Fruit fly (Drosophila melanogaster) whole organism, wandering third instar larva: Measurements from ENCODE around the gene CG32301.

ENCODE experiments used
- Abd-B ChIP-seq: fragments of >200 bp; optimal IDR thresholded peaks from 2 replicates; lab custom pipeline; 2017; ENCODE audit warnings: missing biosample characterization, missing genetic modification characterization
- CG32264 ChIP-seq: fragments of 200-800 bp; sonication (Bioruptor generic); optimal IDR thresholded peaks from 2 replicates; lab custom pipeline; 2016; ENCODE audit warnings: missing biosample characterization, missing genetic modification characterization
- CG9705 ChIP-seq: fragments of 200-800 bp; sonication (Bioruptor generic); optimal IDR thresholded peaks from 2 replicates; lab custom pipeline; 2018; ENCODE audit warnings: missing biosample characterization, mild to moderate bottlenecking, missing genetic modification characterization
- CrebA ChIP-seq: fragments of 200-800 bp; sonication (Bioruptor generic); optimal IDR thresholded peaks from 2 replicates; lab custom pipeline; 2016; ENCODE audit warnings: missing biosample characterization, mild to moderate bottlenecking, missing genetic modification characterization, borderline replicate concordance
- Dif ChIP-seq: fragments of 200-275, 200-300 bp; sonication (Bioruptor generic); optimal IDR thresholded peaks from 2 replicates; lab custom pipeline; 2018; ENCODE audit warnings: missing biosample characterization, missing genetic modification characterization; ENCODE audit not compliant: partially characterized antibody
- GATAd ChIP-seq: sonication (Bioruptor generic); optimal IDR thresholded peaks from 2 replicates; lab custom pipeline; 2016; ENCODE audit warnings: missing biosample characterization, missing genetic modification characterization
- Hnf4 ChIP-seq: fragments of 200-800 bp; sonication (Bioruptor generic); optimal IDR thresholded peaks from 2 replicates; lab custom pipeline; 2016; ENCODE audit warnings: missing biosample characterization, mild to moderate bottlenecking, missing genetic modification characterization
- Hr83 ChIP-seq: fragments of 200-300 bp; sonication (Bioruptor generic); optimal IDR thresholded peaks from 2 replicates; lab custom pipeline; 2016; ENCODE audit warnings: missing biosample characterization, mild to moderate bottlenecking, missing genetic modification characterization, moderate library complexity; ENCODE audit not compliant: poor library complexity, severe bottlenecking
- Jra ChIP-seq: sonication (Bioruptor generic); optimal IDR thresholded peaks from 2 replicates; lab custom pipeline; 2016; ENCODE audit warnings: missing biosample characterization, missing genetic modification characterization
- Mio ChIP-seq: sonication (Bioruptor generic); optimal IDR thresholded peaks from 2 replicates; lab custom pipeline; 2016; ENCODE audit warnings: missing biosample characterization, missing genetic modification characterization
- Myc ChIP-seq: fragments of >200 bp; optimal IDR thresholded peaks from 2 replicates; lab custom pipeline; 2017
- N ChIP-seq: fragments of >200 bp; optimal IDR thresholded peaks from 2 replicates; lab custom pipeline; 2018; ENCODE audit warnings: missing biosample characterization, missing external identifiers, missing genetic modification characterization
- OdsH ChIP-seq: fragments of 200-800 bp; sonication (Bioruptor generic); optimal IDR thresholded peaks from 2 replicates; lab custom pipeline; 2016; ENCODE audit warnings: missing biosample characterization, mild to moderate bottlenecking, missing genetic modification characterization
- Vsx2 ChIP-seq: fragments of 200-300, 225-300 bp; sonication (Bioruptor generic); optimal IDR thresholded peaks from 2 replicates; lab custom pipeline; 2018; ENCODE audit warnings: missing biosample characterization, missing genetic modification characterization; ENCODE audit not compliant: partially characterized antibody
- br ChIP-seq: fragments of 200-800 bp; sonication (Bioruptor generic); optimal IDR thresholded peaks from 2 replicates; lab custom pipeline; 2016; ENCODE audit warnings: missing biosample characterization, missing genetic modification characterization
- brk ChIP-seq: fragments of 200-800 bp; sonication (Bioruptor generic); optimal IDR thresholded peaks from 2 replicates; lab custom pipeline; 2016; ENCODE audit warnings: missing biosample characterization, mild to moderate bottlenecking, missing genetic modification characterization
- dl ChIP-seq, 2 experiments: fragments of 175-275, 200-275 bp in 1 of 2; fragments of 200-275 bp in 1 of 2; sonication (Bioruptor generic); optimal IDR thresholded peaks; lab custom pipeline; 2018; ENCODE audit warnings: mild to moderate bottlenecking in 2 of 2, missing biosample characterization in 2 of 2, missing genetic modification characterization in 2 of 2, moderate library complexity in 2 of 2; ENCODE audit not compliant: partially characterized antibody in 2 of 2, insufficient read depth in 1 of 2
- ey ChIP-seq: fragments of 200-800 bp; sonication (Bioruptor generic); optimal IDR thresholded peaks from 2 replicates; lab custom pipeline; 2016; ENCODE audit warnings: missing biosample characterization, missing genetic modification characterization
- foxo ChIP-seq, 2 experiments: fragments of 200-800 bp; sonication (Bioruptor generic); optimal IDR thresholded peaks; 2 replicates in 1 of 2; 3 replicates in 1 of 2; lab custom pipeline; 2016 to 2017; ENCODE audit warnings: missing biosample characterization in 2 of 2, missing genetic modification characterization in 2 of 2
- fru ChIP-seq: fragments of 200-800 bp; sonication (Bioruptor generic); optimal IDR thresholded peaks from 3 replicates; lab custom pipeline; 2016; ENCODE audit warnings: missing biosample characterization, mild to moderate bottlenecking, missing genetic modification characterization
- h ChIP-seq: fragments of 200-800 bp; sonication (Bioruptor generic); optimal IDR thresholded peaks from 3 replicates; lab custom pipeline; 2016; ENCODE audit warnings: missing biosample characterization, mild to moderate bottlenecking, missing genetic modification characterization
- jim ChIP-seq: fragments of 175-275, 200-325 bp; sonication (Bioruptor generic); optimal IDR thresholded peaks from 2 replicates; lab custom pipeline; 2016; ENCODE audit warnings: missing biosample characterization, mild to moderate bottlenecking, missing genetic modification characterization
- lola ChIP-seq: fragments of >200 bp; optimal IDR thresholded peaks from 2 replicates; lab custom pipeline; 2017; ENCODE audit warnings: missing biosample characterization, missing genetic modification characterization
- sage ChIP-seq: fragments of 200-800 bp; sonication (Bioruptor generic); optimal IDR thresholded peaks from 2 replicates; lab custom pipeline; 2016; ENCODE audit warnings: missing biosample characterization, mild to moderate bottlenecking, missing genetic modification characterization
- tai ChIP-seq: sonication (Bioruptor generic); optimal IDR thresholded peaks from 2 replicates; lab custom pipeline; 2016; ENCODE audit warnings: missing biosample characterization, missing genetic modification characterization
- woc ChIP-seq: sonication (Bioruptor generic); optimal IDR thresholded peaks from 2 replicates; lab custom pipeline; 2016; ENCODE audit warnings: missing biosample characterization, mild to moderate bottlenecking, missing genetic modification characterization

Gene CG32301

dm6 chr3L:2243846-2244528, at the start of gene CG32301:
TSS of gene CG32301 (plus strand) at chr3L:2244478.
- TF ChIP-seq GATAd (GFP tag; lab: Kevin White, UChicago) (no peak), Myc (lab: Kevin White, UChicago) (peak; percentile 96), h (GFP tag; lab: Kevin White, UChicago) (no peak), Vsx2 (GFP tag; lab: Kevin White, UChicago) (peak; percentile 46), tai (GFP tag; lab: Kevin White, UChicago) (no peak), N (peak; percentile 15)

dm6 chr3L:2196713-2197112, 47.6 kb upstream of the CG32301 start, which contains the start of gene CG8960:
TSS of gene CG8960 (plus strand) at chr3L:2197013.
- no peak for TF ChIP-seq woc (GFP tag; lab: Kevin White, UChicago)
- TF ChIP-seq br (GFP tag; lab: Kevin White, UChicago): no peak
- TF ChIP-seq Mio (GFP tag; lab: Kevin White, UChicago): no peak
- TF ChIP-seq Hnf4: no peak

- TF ChIP-seq CG32264 (GFP tag; lab: Kevin White, UChicago) (no peak), brk (no peak)
Measured at dm6 chr3L:2212403-2212802, 31.9 kb upstream of the CG32301 start, which contains the start of gene CG15878. TSS of gene CG15878 (minus strand) at chr3L:2212503.

- TF ChIP-seq Jra (GFP tag; lab: Kevin White, UChicago) (no peak), Mio (GFP tag; lab: Kevin White, UChicago) (no peak), Myc (lab: Kevin White, UChicago) (peak; percentile 46)
Measured at dm6 chr3L:2228367-2229171, 15.7 kb upstream of the CG32301 start.

- TF ChIP-seq sage (no peak), CrebA (GFP tag; lab: Kevin White, UChicago) (no peak), dl (GFP tag; optimal IDR thresholded peaks at IDR 0.05; lab: Kevin White, UChicago; ENCODE audit: insufficient read depth in 1 of 2, partially characterized antibody in 2 of 2) (peak in 1 of 2 experiments; percentile 29), Dif (peak; percentile 25)
- TF ChIP-seq, all 38 proteins: peak for 2
Measured at dm6 chr3L:2229172-2229696, 15.0 kb upstream of the CG32301 start, which contains the start of gene Oseg2. TSS of gene Oseg2 (plus strand) at chr3L:2229646.

- TF ChIP-seq brk: no peak
- TF ChIP-seq Jra (GFP tag; lab: Kevin White, UChicago): no peak
- TF ChIP-seq Hr83 (GFP tag; lab: Kevin White, UChicago): peak; percentile 12
- TF ChIP-seq jim (GFP tag; lab: Kevin White, UChicago): no peak
- peak in 1 of 2 experiments; percentile 3 for TF ChIP-seq foxo (GFP tag; optimal IDR thresholded peaks at IDR 0.05; lab: Kevin White, UChicago)
- no peak for TF ChIP-seq ey
- TF ChIP-seq br (GFP tag; lab: Kevin White, UChicago): no peak
- TF ChIP-seq fru (GFP tag; lab: Kevin White, UChicago): no peak
- TF ChIP-seq CG9705: no peak
- no peak for TF ChIP-seq Abd-B
- TF ChIP-seq CG32264 (GFP tag; lab: Kevin White, UChicago): no peak
- no peak for TF ChIP-seq lola (GFP tag; lab: Kevin White, UChicago)
- no peak for TF ChIP-seq OdsH
- peak; percentile 62 for TF ChIP-seq Myc (lab: Kevin White, UChicago)
- TF ChIP-seq, all 38 proteins: peak for 3
Measured at dm6 chr3L:2237034-2237433, 7.2 kb upstream of the CG32301 start, which contains the start of gene CG9018. TSS of gene CG9018 (minus strand) at chr3L:2237076.
